Fruit fly (Drosophila melanogaster) S2 (cell line): ENCODE results near the gene p130CAS.

Source experiments
- CG8478 ChIP-seq: fragments of >200 bp; optimal IDR thresholded peaks from 2 replicates; lab custom pipeline; 2018
- CTCF ChIP-seq, 2 experiments: fragments of >200 bp; optimal IDR thresholded peaks; 2 replicates each; lab custom pipeline; 2018

Gene p130CAS

dm6 chr3L:203536-204135 is 51.0 kb downstream of the p130CAS start, which contains the start of gene NitFhit:
Gene NitFhit (plus strand): TSS chr3L:203730.
- TF ChIP-seq CG8478 = no peak
- no peak for TF ChIP-seq CTCF (optimal IDR thresholded peaks at IDR 0.05; lab: Kevin White, UChicago)

- TF ChIP-seq CG8478 (no peak), CTCF (optimal IDR thresholded peaks at IDR 0.05; lab: Kevin White, UChicago) (no peak)
Observed at dm6 chr3L:205723-206284, 53.1 kb downstream of the p130CAS start, which contains the start of the genes Gk1 and CG13876. Gene Gk1 (minus strand): TSS chr3L:205844. Gene CG13876 (plus strand): TSS chr3L:206134.

dm6 chr3L:211200-211599 is 58.5 kb downstream of the p130CAS start, which contains the start of gene Prp4k:
Gene Prp4k (minus strand): TSS chr3L:211457.
- TF ChIP-seq CTCF (optimal IDR thresholded peaks at IDR 0.05; lab: Kevin White, UChicago) = no peak
- no peak for TF ChIP-seq CG8478

dm6 chr3L:212520-212919 is 59.8 kb downstream of the p130CAS start, which contains the start of the genes thoc7 and Dis3l2:
Gene thoc7 (minus strand): TSS chr3L:212687.
Gene Dis3l2 (plus strand): TSS chr3L:212709.
- TF ChIP-seq CG8478 = no peak
- TF ChIP-seq CTCF (optimal IDR thresholded peaks at IDR 0.05; lab: Kevin White, UChicago) = no peak

- TF ChIP-seq CG8478 = no peak
Observed at dm6 chr3L:216325-216724, 63.6 kb downstream of the p130CAS start, which contains the start of gene Kaz1-ORFB. Gene Kaz1-ORFB (plus strand): TSS chr3L:216625.

- TF ChIP-seq CG8478 (no peak), CTCF (optimal IDR thresholded peaks at IDR 0.05; lab: Kevin White, UChicago) (no peak)
Observed at dm6 chr3L:217480-218118, 64.9 kb downstream of the p130CAS start, which contains the start of gene CG13877. Gene CG13877 (plus strand): TSS chr3L:218068.

- no peak for TF ChIP-seq CTCF (optimal IDR thresholded peaks at IDR 0.05; lab: Kevin White, UChicago)
- TF ChIP-seq CG8478 = no peak
Observed at dm6 chr3L:223019-223902, 70.6 kb downstream of the p130CAS start, which contains the start of the genes pyx and CG33229. Gene pyx (minus strand): TSS chr3L:223069. Gene CG33229 (plus strand): TSS chr3L:223852.
